Worm (Caenorhabditis elegans) whole organism, L3 larva: Measurements from ENCODE around the gene gar-3.

Source experiments
- ama-1 ChIP-seq: fragments of 150-350 bp; optimal IDR thresholded peaks from 2 replicates; lab custom pipeline; 2018
- ceh-16 ChIP-seq: sonication (generic microtip); optimal IDR thresholded peaks from 2 replicates; lab custom pipeline; 2017; ENCODE audit warnings: missing biosample characterization, missing genetic modification characterization
- ceh-9 ChIP-seq: sonication (generic microtip); optimal IDR thresholded peaks from 2 replicates; lab custom pipeline; 2018; ENCODE audit warnings: missing biosample characterization, missing genetic modification characterization
- elt-3 ChIP-seq, 3 experiments: fragments of 150-350 bp in 1 of 3; sonication (generic microtip) in 2 of 3; optimal IDR thresholded peaks; 2 replicates in 2 of 3; 4 replicates in 1 of 3; lab custom pipeline; 2014 to 2017; ENCODE audit warnings: missing biosample characterization in 3 of 3, missing genetic modification characterization in 3 of 3
- jun-1 ChIP-seq: fragments of 150-350 bp; optimal IDR thresholded peaks from 2 replicates; lab custom pipeline; 2014; ENCODE audit warnings: missing biosample characterization, missing genetic modification reagents, missing genetic modification characterization
- lin-15B ChIP-seq: fragments of 150-350 bp; optimal IDR thresholded peaks from 2 replicates; lab custom pipeline; 2014; ENCODE audit warnings: missing biosample characterization, missing genetic modification characterization
- lsy-12 ChIP-seq: sonication (generic microtip); optimal IDR thresholded peaks from 2 replicates; lab custom pipeline; 2016; ENCODE audit warnings: mild to moderate bottlenecking, missing genetic modification characterization, missing compliant biosample characterization
- nhr-11 ChIP-seq: fragments of 150-350 bp; optimal IDR thresholded peaks from 2 replicates; lab custom pipeline; 2014; ENCODE audit warnings: missing biosample characterization, missing genetic modification characterization
- nhr-23 ChIP-seq: fragments of 150-350 bp; optimal IDR thresholded peaks from 2 replicates; lab custom pipeline; 2014; ENCODE audit warnings: missing biosample characterization, missing genetic modification reagents, missing genetic modification characterization
- nhr-237 ChIP-seq: fragments of 150-350 bp; optimal IDR thresholded peaks from 2 replicates; lab custom pipeline; 2014; ENCODE audit warnings: missing biosample characterization, missing genetic modification characterization
- nhr-25 ChIP-seq: sonication (generic microtip); optimal IDR thresholded peaks from 2 replicates; lab custom pipeline; 2017; ENCODE audit warnings: missing biosample characterization, missing genetic modification characterization
- nhr-43 ChIP-seq: sonication (generic microtip); optimal IDR thresholded peaks from 2 replicates; lab custom pipeline; 2016; ENCODE audit warnings: mild to moderate bottlenecking, missing genetic modification characterization, missing compliant biosample characterization; ENCODE audit not compliant: poor library complexity, severe bottlenecking
- pha-4 ChIP-seq: fragments of 150-350 bp; optimal IDR thresholded peaks from 2 replicates; lab custom pipeline; 2014; ENCODE audit warnings: missing biosample characterization, missing genetic modification reagents, missing genetic modification characterization
- sea-2 ChIP-seq: fragments of 150-350 bp; sonication (generic microtip); optimal IDR thresholded peaks from 4 replicates; lab custom pipeline; 2014; ENCODE audit warnings: missing biosample characterization, missing genetic modification reagents, missing genetic modification characterization
- snpc-4 ChIP-seq: fragments of 150-350 bp; optimal IDR thresholded peaks from 2 replicates; lab custom pipeline; 2014; ENCODE audit warnings: missing biosample characterization, missing genetic modification characterization
- unc-62 ChIP-seq: fragments of 150-350 bp; sonication (generic microtip); optimal IDR thresholded peaks from 4 replicates; lab custom pipeline; 2014; ENCODE audit warnings: missing biosample characterization, missing genetic modification reagents, missing genetic modification characterization

Gene gar-3

ce11 chrV:14519268-14519667, 60.3 kb downstream of the gar-3 start, which contains the start of gene R02D5.8:
Gene R02D5.8, minus strand, starts transcription at chrV:14519368.
- no peak for TF ChIP-seq nhr-237 (tag; lab: Kevin White, UChicago)
- no peak for TF ChIP-seq unc-62 (GFP tag; lab: Kevin White, UChicago)
- no peak for TF ChIP-seq nhr-25 (tag; lab: Kevin White, UChicago)
- no peak for TF ChIP-seq nhr-11 (tag; lab: Kevin White, UChicago)
- TF ChIP-seq elt-3 (tag; optimal IDR thresholded peaks at IDR 0.05; lab: Kevin White, UChicago), result no peak
- no peak for TF ChIP-seq sea-2 (GFP tag; lab: Kevin White, UChicago)
- no peak for TF ChIP-seq pha-4 (tag; lab: Kevin White, UChicago)
- no peak for TF ChIP-seq ceh-16 (tag; lab: Kevin White, UChicago)
- TF ChIP-seq jun-1, result no peak
- no peak for TF ChIP-seq ceh-9 (tag; lab: Kevin White, UChicago)
- no peak for TF ChIP-seq snpc-4
- TF ChIP-seq lsy-12 (tag; lab: Kevin White, UChicago), result no peak
- no peak for TF ChIP-seq ama-1 (lab: Kevin White, UChicago)
- TF ChIP-seq lin-15B, result no peak
- TF ChIP-seq nhr-23 (tag; lab: Kevin White, UChicago), result no peak

- TF ChIP-seq pha-4 (tag; lab: Kevin White, UChicago), result no peak
- no peak for TF ChIP-seq nhr-43 (tag; lab: Kevin White, UChicago)
- TF ChIP-seq, all 47 proteins: peak for 0
These were observed 61.5 kb downstream of the gar-3 start, which contains the start of gene R02D5.6 for ce11 chrV:14518010-14518409. Gene R02D5.6, minus strand, starts transcription at chrV:14518110.
